Worm (Caenorhabditis elegans) whole organism, L1 larva: ENCODE data around the gene T04B2.7.

Experiments used
- alr-1 ChIP-seq: fragments of 200-800 bp; sonication (Bioruptor generic); optimal IDR thresholded peaks from 2 replicates; lab custom pipeline; 2018; ENCODE audit warnings: borderline replicate concordance, mild to moderate bottlenecking, missing genetic modification characterization, missing compliant biosample characterization
- ceh-82 ChIP-seq, 3 experiments: fragments of 150-350 bp in 1 of 3; sonication (generic microtip) in 2 of 3; optimal IDR thresholded peaks; 2 replicates each; lab custom pipeline; 2014 to 2017; ENCODE audit warnings: missing biosample characterization in 3 of 3, missing genetic modification characterization in 3 of 3
- mep-1 ChIP-seq: fragments of 150-350 bp; optimal IDR thresholded peaks from 2 replicates; lab custom pipeline; 2014; ENCODE audit warnings: missing biosample characterization, missing genetic modification characterization

ce11 chrIV:10033053-10033452, 23.0 kb downstream of the T04B2.7 start, which contains the start of gene F44D12.6:
- TF ChIP-seq mep-1 (tag; lab: Kevin White, UChicago), result no peak
- TF ChIP-seq ceh-82 (tag; optimal IDR thresholded peaks at IDR 0.05; lab: Kevin White, UChicago), result no peak
- TF ChIP-seq alr-1 (tag; lab: Kevin White, UChicago), result no peak
